Worm (Caenorhabditis elegans) whole organism, late embryonic: ENCODE results near the gene C36E6.2.

Experiments used
- C08G9.2 ChIP-seq: sonication (generic microtip); optimal IDR thresholded peaks from 2 replicates; lab custom pipeline; 2016; ENCODE audit warnings: mild to moderate bottlenecking, missing genetic modification characterization, moderate library complexity, missing compliant biosample characterization
- K09A11.1 ChIP-seq: sonication (generic microtip); optimal IDR thresholded peaks from 2 replicates; lab custom pipeline; 2017; ENCODE audit warnings: antibody characterized with exemption, mild to moderate bottlenecking, missing genetic modification characterization, missing compliant biosample characterization; ENCODE audit not compliant: insufficient read depth
- T23F11.4 ChIP-seq: fragments of 200-800 bp; sonication (Bioruptor generic); optimal IDR thresholded peaks from 2 replicates; lab custom pipeline; 2018; ENCODE audit warnings: mild to moderate bottlenecking, missing genetic modification characterization, missing compliant biosample characterization
- Y22D7AL.16 ChIP-seq: sonication (generic microtip); optimal IDR thresholded peaks from 2 replicates; lab custom pipeline; 2016; ENCODE audit warnings: missing genetic modification characterization, missing compliant biosample characterization
- ahr-1 ChIP-seq: sonication (generic microtip); optimal IDR thresholded peaks from 2 replicates; lab custom pipeline; 2016; ENCODE audit warnings: missing genetic modification characterization, missing compliant biosample characterization
- ama-1 ChIP-seq: fragments of 150-350 bp; optimal IDR thresholded peaks from 2 replicates; lab custom pipeline; 2014
- ceh-14 ChIP-seq: sonication (generic microtip); optimal IDR thresholded peaks from 2 replicates; lab custom pipeline; 2016; ENCODE audit warnings: missing genotype, missing genetic modification characterization, missing compliant biosample characterization
- ceh-18 ChIP-seq: sonication (generic microtip); optimal IDR thresholded peaks from 2 replicates; lab custom pipeline; 2016; ENCODE audit warnings: missing genetic modification characterization, missing compliant biosample characterization
- ceh-19 ChIP-seq: fragments of 200-800 bp; sonication (Bioruptor generic); optimal IDR thresholded peaks from 2 replicates; lab custom pipeline; 2018; ENCODE audit warnings: mild to moderate bottlenecking, missing genetic modification characterization, missing compliant biosample characterization
- ceh-2 ChIP-seq: sonication (generic microtip); optimal IDR thresholded peaks from 2 replicates; lab custom pipeline; 2016; ENCODE audit warnings: missing genotype, missing genetic modification characterization, missing compliant biosample characterization
- ceh-31 ChIP-seq: sonication (generic microtip); optimal IDR thresholded peaks from 2 replicates; lab custom pipeline; 2016; ENCODE audit warnings: missing genetic modification characterization, missing compliant biosample characterization
- ceh-9 ChIP-seq: sonication (generic microtip); optimal IDR thresholded peaks from 2 replicates; lab custom pipeline; 2016; ENCODE audit warnings: mild to moderate bottlenecking, missing genetic modification characterization, inconsistent platforms, missing compliant biosample characterization
- elt-4 ChIP-seq: sonication (generic microtip); optimal IDR thresholded peaks from 2 replicates; lab custom pipeline; 2016; ENCODE audit warnings: missing genetic modification characterization, missing compliant biosample characterization
- ets-4 ChIP-seq: sonication (generic microtip); optimal IDR thresholded peaks from 2 replicates; lab custom pipeline; 2016; ENCODE audit warnings: missing genetic modification characterization, missing compliant biosample characterization
- fkh-10 ChIP-seq: fragments of 150-350 bp; optimal IDR thresholded peaks from 2 replicates; lab custom pipeline; 2014; ENCODE audit warnings: missing biosample characterization, missing genetic modification reagents, missing genetic modification characterization
- fkh-6 ChIP-seq: sonication (generic microtip); optimal IDR thresholded peaks from 2 replicates; lab custom pipeline; 2016; ENCODE audit warnings: missing genetic modification characterization, missing compliant biosample characterization
- gmeb-2 ChIP-seq: sonication (generic microtip); optimal IDR thresholded peaks from 2 replicates; lab custom pipeline; 2016; ENCODE audit warnings: missing genetic modification characterization, inconsistent platforms, missing compliant biosample characterization
- hlh-30 ChIP-seq: sonication (generic microtip); optimal IDR thresholded peaks from 2 replicates; lab custom pipeline; 2017; ENCODE audit warnings: antibody characterized with exemption, missing genetic modification characterization, missing compliant biosample characterization; ENCODE audit not compliant: insufficient read depth
- lim-6 ChIP-seq: sonication (generic microtip); optimal IDR thresholded peaks from 2 replicates; lab custom pipeline; 2016; ENCODE audit warnings: missing genetic modification characterization, missing compliant biosample characterization
- mec-3 ChIP-seq: sonication (generic microtip); optimal IDR thresholded peaks from 2 replicates; lab custom pipeline; 2016; ENCODE audit warnings: borderline replicate concordance, missing genetic modification characterization, missing compliant biosample characterization
- nfya-1 ChIP-seq: sonication (generic microtip); optimal IDR thresholded peaks from 2 replicates; lab custom pipeline; 2017; ENCODE audit warnings: missing genetic modification characterization, mild to moderate bottlenecking, missing compliant biosample characterization, antibody characterized with exemption, moderate library complexity
- nhr-232 ChIP-seq: sonication (generic microtip); optimal IDR thresholded peaks from 2 replicates; lab custom pipeline; 2016; ENCODE audit warnings: missing genetic modification characterization, missing compliant biosample characterization
- odd-2 ChIP-seq: sonication (generic microtip); optimal IDR thresholded peaks from 2 replicates; lab custom pipeline; 2017; ENCODE audit warnings: antibody characterized with exemption, mild to moderate bottlenecking, missing genetic modification characterization, missing compliant biosample characterization
- pax-1 ChIP-seq: fragments of 150-350 bp; optimal IDR thresholded peaks from 2 replicates; lab custom pipeline; 2014; ENCODE audit warnings: missing biosample characterization, missing genetic modification characterization
- pha-2 ChIP-seq: sonication (generic microtip); optimal IDR thresholded peaks from 2 replicates; lab custom pipeline; 2017; ENCODE audit warnings: mild to moderate bottlenecking, missing genetic modification characterization, missing compliant biosample characterization
- pha-4 ChIP-seq: fragments of 150-350 bp; optimal IDR thresholded peaks from 2 replicates; lab custom pipeline; 2018; ENCODE audit warnings: missing biosample characterization, missing genetic modification reagents, missing genetic modification characterization
- pros-1 ChIP-seq: fragments of 150-350 bp; optimal IDR thresholded peaks from 2 replicates; lab custom pipeline; 2014; ENCODE audit warnings: missing biosample characterization, missing genetic modification reagents, missing genetic modification characterization
- rnt-1 ChIP-seq: sonication (generic microtip); optimal IDR thresholded peaks from 2 replicates; lab custom pipeline; 2016; ENCODE audit warnings: missing genetic modification characterization, missing compliant biosample characterization
- sdc-2 ChIP-seq: sonication (generic microtip); optimal IDR thresholded peaks from 2 replicates; lab custom pipeline; 2016; ENCODE audit warnings: missing genotype, missing genetic modification characterization, missing compliant biosample characterization
- sox-2 ChIP-seq: fragments of 200-800 bp; sonication (Bioruptor generic); IDR thresholded peaks from 2 replicates; pipeline ENCODE4 v1.3.6; 2022; ENCODE audit warnings: missing genetic modification reagents, missing genetic modification characterization, missing compliant biosample characterization
- sox-4 ChIP-seq: sonication (generic microtip); optimal IDR thresholded peaks from 2 replicates; lab custom pipeline; 2017; ENCODE audit warnings: mild to moderate bottlenecking, missing genetic modification characterization, inconsistent platforms, missing compliant biosample characterization
- syd-9 ChIP-seq: sonication (generic microtip); optimal IDR thresholded peaks from 2 replicates; lab custom pipeline; 2016; ENCODE audit warnings: mild to moderate bottlenecking, missing genetic modification characterization, moderate library complexity, missing compliant biosample characterization
- tbx-2 ChIP-seq: sonication (generic microtip); optimal IDR thresholded peaks from 2 replicates; lab custom pipeline; 2016; ENCODE audit warnings: missing genetic modification characterization, missing compliant biosample characterization
- tbx-7 ChIP-seq: sonication (generic microtip); optimal IDR thresholded peaks from 2 replicates; lab custom pipeline; 2016; ENCODE audit warnings: missing genotype, missing genetic modification characterization, missing compliant biosample characterization
- unc-55 ChIP-seq: sonication (generic microtip); optimal IDR thresholded peaks from 2 replicates; lab custom pipeline; 2017; ENCODE audit warnings: missing biosample characterization, missing genetic modification reagents, missing genetic modification characterization
- ztf-16 ChIP-seq: sonication (generic microtip); optimal IDR thresholded peaks from 2 replicates; lab custom pipeline; 2017; ENCODE audit warnings: missing genetic modification characterization, missing compliant biosample characterization

C36E6.2 gene

ce11 chrX:17417505-17418004, 33.9 kb upstream of the C36E6.2 start:
- TF ChIP-seq ztf-16 (tag; lab: Kevin White, UChicago): no peak
- no peak for TF ChIP-seq ets-4 (tag; lab: Kevin White, UChicago)
- no peak for TF ChIP-seq fkh-10 (GFP tag; lab: Kevin White, UChicago)
- TF ChIP-seq C08G9.2 (tag; lab: Kevin White, UChicago): no peak
- TF ChIP-seq ahr-1 (tag; lab: Kevin White, UChicago): no peak
- no peak for TF ChIP-seq pros-1 (tag; lab: Kevin White, UChicago)
- TF ChIP-seq nfya-1 (tag; lab: Kevin White, UChicago): no peak
- TF ChIP-seq gmeb-2 (tag; lab: Kevin White, UChicago): no peak
- TF ChIP-seq nhr-232 (tag; lab: Kevin White, UChicago): no peak

DNA sequence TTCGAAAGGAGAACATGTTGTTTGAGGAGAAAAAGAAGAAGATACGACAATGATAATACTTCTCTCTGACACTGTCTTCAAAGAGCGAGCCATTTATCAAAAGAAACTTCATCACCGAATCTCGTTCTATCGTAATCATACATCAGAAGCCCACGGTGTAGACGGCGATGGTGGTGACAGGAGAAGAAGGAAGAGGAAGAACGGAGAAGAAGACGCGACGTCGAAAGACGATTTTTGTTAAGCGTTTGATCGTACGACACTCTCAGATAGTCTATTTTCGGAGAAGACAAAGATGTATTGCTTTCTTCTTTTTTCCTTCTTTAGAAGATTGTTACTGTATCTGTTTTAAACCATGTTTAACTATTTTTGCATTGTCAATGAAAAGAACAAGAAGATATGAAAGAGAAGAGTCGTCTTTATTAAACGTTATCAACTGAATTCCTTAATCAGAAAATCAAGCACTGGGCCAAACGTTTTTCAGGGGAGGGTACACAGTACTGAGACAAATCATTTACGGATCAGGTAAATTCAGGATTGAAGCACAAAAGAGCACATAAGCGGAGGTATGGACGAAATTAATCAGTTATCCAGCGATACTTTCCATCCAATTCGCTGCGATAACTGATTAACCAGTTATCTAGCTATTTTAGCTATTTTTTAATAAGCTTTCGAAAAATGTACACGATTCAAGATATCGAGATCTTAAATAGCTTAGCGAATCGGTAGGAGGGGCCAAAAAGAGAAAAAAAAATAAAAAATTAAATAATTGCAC, 31.5 kb upstream of the C36E6.2 start:
- TF ChIP-seq syd-9 (tag; lab: Kevin White, UChicago): no peak
- TF ChIP-seq pros-1 (tag; lab: Kevin White, UChicago): no peak
- no peak for TF ChIP-seq ceh-9
- no peak for TF ChIP-seq mec-3
- TF ChIP-seq rnt-1 (tag; lab: Kevin White, UChicago): no peak
- no peak for TF ChIP-seq ahr-1 (tag; lab: Kevin White, UChicago)
- TF ChIP-seq sox-2 (GFP tag; lab: Robert Waterston, UW): no peak
- TF ChIP-seq ztf-16 (tag; lab: Kevin White, UChicago): no peak
- TF ChIP-seq ceh-14 (tag; lab: Kevin White, UChicago): no peak
- TF ChIP-seq tbx-7: no peak
- TF ChIP-seq ceh-2 (tag; lab: Kevin White, UChicago): no peak
- TF ChIP-seq nfya-1 (tag; lab: Kevin White, UChicago): no peak
- TF ChIP-seq hlh-30 (tag; lab: Kevin White, UChicago): no peak
- no peak for TF ChIP-seq ets-4 (tag; lab: Kevin White, UChicago)
- TF ChIP-seq, all 69 proteins: peak for 0

- TF ChIP-seq nfya-1 (tag; lab: Kevin White, UChicago): no peak
- no peak for TF ChIP-seq Y22D7AL.16 (tag; lab: Kevin White, UChicago)
- peak; percentile 31 for TF ChIP-seq elt-4 (tag; lab: Kevin White, UChicago)
- no peak for TF ChIP-seq ceh-31
- TF ChIP-seq pax-1: no peak
- no peak for TF ChIP-seq pha-2
- peak; percentile 4 for TF ChIP-seq sdc-2 (tag; lab: Kevin White, UChicago)
- TF ChIP-seq mec-3: no peak
These were observed 30.6 kb upstream of the C36E6.2 start for ce11 chrX:17420585-17421459.

ce11 chrX:17421532-17422078, 29.9 kb upstream of the C36E6.2 start, which contains the start of gene osm-11:
Gene osm-11, minus strand, starts transcription at chrX:17421582.
- no peak for TF ChIP-seq K09A11.1
- TF ChIP-seq ama-1 (lab: Kevin White, UChicago): no peak
- no peak for TF ChIP-seq T23F11.4 (GFP tag; lab: Kevin White, UChicago)
- no peak for TF ChIP-seq sox-4 (tag; lab: Kevin White, UChicago)
- TF ChIP-seq fkh-6 (tag; lab: Kevin White, UChicago): no peak
- no peak for TF ChIP-seq ceh-18 (tag; lab: Kevin White, UChicago)
- no peak for TF ChIP-seq unc-55 (GFP tag; lab: Kevin White, UChicago)
- no peak for TF ChIP-seq ceh-14 (tag; lab: Kevin White, UChicago)
- TF ChIP-seq mec-3: no peak
- TF ChIP-seq ceh-19 (GFP tag; lab: Kevin White, UChicago): no peak
- TF ChIP-seq sox-2 (GFP tag; lab: Robert Waterston, UW): no peak
- TF ChIP-seq lim-6 (tag; lab: Kevin White, UChicago): no peak
- TF ChIP-seq tbx-2 (tag; lab: Kevin White, UChicago): no peak
- TF ChIP-seq odd-2 (tag; lab: Kevin White, UChicago): no peak
- no peak for TF ChIP-seq pha-4 (tag; lab: Kevin White, UChicago)
